Fruit fly (Drosophila melanogaster): ENCODE results near the gene CG14275.

Gene CG14275

DNA sequence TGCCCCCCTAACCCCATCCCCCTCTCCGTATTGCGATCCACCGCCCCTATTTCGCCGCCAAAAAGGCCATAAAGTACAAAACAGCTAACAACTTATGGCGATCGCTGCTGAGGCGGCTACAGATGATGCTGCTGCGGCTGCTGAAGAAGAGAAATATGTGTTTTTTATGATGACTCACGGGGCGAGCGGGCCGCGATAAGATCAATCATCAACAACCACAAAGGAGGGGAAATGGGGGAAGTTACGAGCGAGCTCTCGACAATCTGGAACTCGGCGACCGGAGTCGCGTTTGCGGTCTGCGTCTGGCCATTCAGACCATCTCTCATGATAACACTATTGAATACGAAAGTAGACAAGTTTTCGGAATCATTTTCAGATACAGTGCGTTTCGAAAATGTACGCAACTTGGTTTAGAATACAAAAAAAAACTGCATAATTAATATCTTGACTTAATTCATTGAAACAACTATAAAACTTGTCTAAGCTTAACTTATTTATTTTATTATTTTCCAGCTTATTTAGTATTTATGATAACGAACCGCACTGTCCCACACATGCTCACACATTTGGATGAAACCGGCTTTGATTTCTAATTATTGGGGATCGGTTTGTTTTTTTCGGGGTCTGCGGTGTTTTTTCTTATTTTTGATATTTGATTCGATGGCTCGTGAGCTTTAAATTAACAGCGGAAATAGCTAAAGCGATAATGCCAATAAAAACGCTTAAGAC lies 34.9 kb upstream of the CG14275 start (continued):
- TF ChIP-seq knrl (GFP tag; IDR thresholded peaks at IDR 0.05; ENCODE audit: partially characterized antibody): no peak
- no peak for TF ChIP-seq Opbp (GFP tag; IDR thresholded peaks at IDR 0.05; ENCODE audit: partially characterized antibody)
- peak; percentile 92 for TF ChIP-seq pum (GFP tag; optimal IDR thresholded peaks at IDR 0.05)
- TF ChIP-seq bowl (GFP tag; IDR thresholded peaks at IDR 0.05): peak; percentile 93
- TF ChIP-seq vnd (GFP tag; IDR thresholded peaks at IDR 0.05; ENCODE audit: partially characterized antibody): no peak
- TF ChIP-seq CG18476 (GFP tag; optimal IDR thresholded peaks at IDR 0.05): peak; percentile 94
- no peak for TF ChIP-seq hth (optimal IDR thresholded peaks at IDR 0.05)
- TF ChIP-seq CG16815 (GFP tag; optimal IDR thresholded peaks at IDR 0.05): peak; percentile 86
- peak in 1 of 2 experiments; percentile 36 for TF ChIP-seq tll (GFP tag; optimal IDR thresholded peaks at IDR 0.05)
- peak; percentile 59 for TF ChIP-seq bigmax (GFP tag; optimal IDR thresholded peaks at IDR 0.05)
- TF ChIP-seq mirr (GFP tag; optimal IDR thresholded peaks at IDR 0.05): peak; percentile 92
- TF ChIP-seq Dek (tag; optimal IDR thresholded peaks at IDR 0.05): peak; percentile 95
- TF ChIP-seq Lpt (GFP tag; optimal IDR thresholded peaks at IDR 0.05): no peak
- peak; percentile 92 for TF ChIP-seq gro (GFP tag; optimal IDR thresholded peaks at IDR 0.05)
- peak; percentile 95 for TF ChIP-seq fd96Cb (tag; optimal IDR thresholded peaks at IDR 0.05)
- peak; percentile 71 for TF ChIP-seq shn (GFP tag; optimal IDR thresholded peaks at IDR 0.05)
- peak in 1 of 2 experiments; percentile 95 for TF ChIP-seq Hr78 (GFP tag; optimal IDR thresholded peaks at IDR 0.05)
- TF ChIP-seq sqz (GFP tag; optimal IDR thresholded peaks at IDR 0.05): peak; percentile 96
- TF ChIP-seq ato (GFP tag; IDR thresholded peaks at IDR 0.05; ENCODE audit: partially characterized antibody): no peak
- TF ChIP-seq CG8281 (tag; optimal IDR thresholded peaks at IDR 0.05): peak; percentile 85
- TF ChIP-seq CG3065 (GFP tag; optimal IDR thresholded peaks at IDR 0.05): peak; percentile 76
- TF ChIP-seq luna (GFP tag; optimal IDR thresholded peaks at IDR 0.05): peak; percentile 75
- TF ChIP-seq stc (GFP tag; IDR thresholded peaks at IDR 0.05): peak; percentile 98
- peak; percentile 89 for TF ChIP-seq Vsx1 (GFP tag; optimal IDR thresholded peaks at IDR 0.05)
- no peak for TF ChIP-seq zen2 (GFP tag; IDR thresholded peaks at IDR 0.05; ENCODE audit: partially characterized antibody)
- peak; percentile 73 for TF ChIP-seq CG3995 (GFP tag; optimal IDR thresholded peaks at IDR 0.05)
- TF ChIP-seq Hsf (GFP tag; optimal IDR thresholded peaks at IDR 0.05): peak; percentile 96
- TF ChIP-seq Lhr (GFP tag; optimal IDR thresholded peaks at IDR 0.05): peak; percentile 89
- TF ChIP-seq CG3163 (GFP tag; optimal IDR thresholded peaks at IDR 0.05): peak; percentile 78
- TF ChIP-seq lmd (GFP tag; IDR thresholded peaks at IDR 0.05): peak; percentile 97
- peak; percentile 90 for TF ChIP-seq schlank (tag; optimal IDR thresholded peaks at IDR 0.05)
- TF ChIP-seq NC2α (GFP tag; optimal IDR thresholded peaks at IDR 0.05): peak; percentile 84
- peak; percentile 92 to 96 for TF ChIP-seq dpn (GFP tag; optimal IDR thresholded peaks at IDR 0.05)
- peak; percentile 97 for TF ChIP-seq CG10543 (GFP tag; optimal IDR thresholded peaks at IDR 0.05)
- peak; percentile 98 for TF ChIP-seq so (GFP tag; IDR thresholded peaks at IDR 0.05)
- TF ChIP-seq ftz-f1 (GFP tag; optimal IDR thresholded peaks at IDR 0.05): peak; percentile 57
- peak; percentile 97 for TF ChIP-seq CG12659 (GFP tag; optimal IDR thresholded peaks at IDR 0.05)
- TF ChIP-seq CG30020 (tag; optimal IDR thresholded peaks at IDR 0.05): peak; percentile 81
- TF ChIP-seq CG2199 (GFP tag; IDR thresholded peaks at IDR 0.05): peak; percentile 98
- no peak for TF ChIP-seq CG6791 (GFP tag; IDR thresholded peaks at IDR 0.05; ENCODE audit: partially characterized antibody)
- peak; percentile 97 for TF ChIP-seq HmgZ (tag; optimal IDR thresholded peaks at IDR 0.05)
- peak; percentile 38 for TF ChIP-seq CG9797 (GFP tag; optimal IDR thresholded peaks at IDR 0.05)
- TF ChIP-seq CG17361 (GFP tag; IDR thresholded peaks at IDR 0.05): peak; percentile 95
- TF ChIP-seq lola (GFP tag; optimal IDR thresholded peaks at IDR 0.05): peak in 1 of 3 experiments; percentile 92
- no peak for TF ChIP-seq br (optimal IDR thresholded peaks at IDR 0.05)
- peak in 1 of 2 experiments; percentile 96 for TF ChIP-seq Eip74EF (GFP tag; optimal IDR thresholded peaks at IDR 0.05)
- peak; percentile 92 for TF ChIP-seq zfh2 (GFP tag; optimal IDR thresholded peaks at IDR 0.05)
- TF ChIP-seq CG2712 (tag; optimal IDR thresholded peaks at IDR 0.05): peak; percentile 98

Data from whole organism, embryonic.